Fruit fly (Drosophila melanogaster) whole organism, embryonic: ENCODE measurements around the gene CG33191.

Experiments used
- ATbp ChIP-seq: fragments of 200-800 bp; sonication (Bioruptor generic); optimal IDR thresholded peaks from 2 replicates; lab custom pipeline; 2017; ENCODE audit warnings: missing biosample characterization, mild to moderate bottlenecking, missing genetic modification characterization, missing genetic modification reagents
- Adf1 ChIP-seq: fragments of 200-800 bp; sonication (Bioruptor generic); IDR thresholded peaks from 2 replicates; pipeline ENCODE4 v1.3.6; 2022; ENCODE audit warnings: missing biosample characterization, missing genetic modification characterization
- CG11398 ChIP-seq: fragments of 200-800 bp; sonication (Bioruptor generic); optimal IDR thresholded peaks from 2 replicates; lab custom pipeline; 2016; ENCODE audit warnings: missing biosample characterization, missing genetic modification characterization
- CG12071 ChIP-seq: fragments of 200-800 bp; sonication (Bioruptor generic); optimal IDR thresholded peaks from 3 replicates; lab custom pipeline; 2018; ENCODE audit warnings: missing biosample characterization, mild to moderate bottlenecking, missing genetic modification characterization
- CG13287 ChIP-seq: fragments of 200-800 bp; sonication (Bioruptor generic); IDR thresholded peaks from 2 replicates; pipeline ENCODE4 v1.3.6; 2022; ENCODE audit warnings: missing biosample characterization, missing genetic modification characterization; ENCODE audit not compliant: partially characterized antibody
- CG14710 ChIP-seq: fragments of 200-800 bp; sonication (Bioruptor generic); optimal IDR thresholded peaks from 3 replicates; lab custom pipeline; 2019; ENCODE audit warnings: missing biosample characterization, mild to moderate bottlenecking, missing genetic modification characterization, moderate library complexity
- CG1602 ChIP-seq: fragments of 200-800 bp; sonication (Bioruptor generic); optimal IDR thresholded peaks from 3 replicates; lab custom pipeline; 2016; ENCODE audit warnings: missing biosample characterization, missing genetic modification characterization
- CG17612 ChIP-seq: fragments of 200-800 bp; sonication (Bioruptor generic); IDR thresholded peaks from 2 replicates; pipeline ENCODE4 v1.3.6; 2022; ENCODE audit warnings: missing biosample characterization, missing genetic modification characterization
- CG1792 ChIP-seq: fragments of 200-800 bp; sonication (Bioruptor generic); optimal IDR thresholded peaks from 2 replicates; lab custom pipeline; 2016; ENCODE audit warnings: missing biosample characterization, missing genetic modification characterization
- CG18011 ChIP-seq: fragments of 200-800 bp; sonication (Bioruptor generic); optimal IDR thresholded peaks from 2 replicates; lab custom pipeline; 2017; ENCODE audit warnings: missing biosample characterization, missing genetic modification characterization, mild to moderate bottlenecking, moderate library complexity, missing genotype
- CG2712 ChIP-seq: fragments of 200-800 bp; optimal IDR thresholded peaks from 3 replicates; lab custom pipeline; 2019; ENCODE audit warnings: missing biosample characterization, mild to moderate bottlenecking, missing genetic modification characterization, moderate library complexity
- CG31365 ChIP-seq: fragments of 200-800 bp; sonication (Bioruptor generic); optimal IDR thresholded peaks from 2 replicates; lab custom pipeline; 2018; ENCODE audit warnings: missing biosample characterization, mild to moderate bottlenecking, missing genetic modification characterization
- CG32532 ChIP-seq: fragments of 200-800 bp; sonication (Bioruptor generic); IDR thresholded peaks from 2 replicates; pipeline ENCODE4 v1.3.6; 2022; ENCODE audit warnings: missing biosample characterization, missing genetic modification characterization
- CG4854 ChIP-seq: fragments of 200-800 bp; sonication (Bioruptor generic); optimal IDR thresholded peaks from 2 replicates; lab custom pipeline; 2016; ENCODE audit warnings: missing biosample characterization, missing genetic modification characterization, inconsistent platforms
- CG5953 ChIP-seq: fragments of 200-800 bp; sonication (Bioruptor generic); IDR thresholded peaks from 2 replicates; pipeline ENCODE4 v1.3.6; 2022; ENCODE audit warnings: missing biosample characterization, missing genetic modification characterization
- CG7357 ChIP-seq: fragments of 200-800 bp; sonication (Bioruptor generic); IDR thresholded peaks from 3 replicates; pipeline ENCODE4 v1.3.6; 2022; ENCODE audit warnings: missing biosample characterization, missing genetic modification characterization
- CG8359 ChIP-seq: fragments of 200-800 bp; sonication (Bioruptor generic); optimal IDR thresholded peaks from 2 replicates; lab custom pipeline; 2017; ENCODE audit warnings: missing biosample characterization, mild to moderate bottlenecking, missing genetic modification characterization, borderline replicate concordance
- CG8388 ChIP-seq: fragments of 200-800 bp; sonication (Bioruptor generic); optimal IDR thresholded peaks from 2 replicates; lab custom pipeline; 2019; ENCODE audit warnings: missing biosample characterization, mild to moderate bottlenecking, missing genetic modification characterization, moderate library complexity
- CG8924 ChIP-seq: fragments of 200-800 bp; optimal IDR thresholded peaks from 3 replicates; lab custom pipeline; 2019; ENCODE audit warnings: missing biosample characterization, mild to moderate bottlenecking, missing genetic modification characterization, moderate library complexity
- Dek ChIP-seq: fragments of 200-800 bp; sonication (Bioruptor generic); optimal IDR thresholded peaks from 3 replicates; lab custom pipeline; 2019; ENCODE audit warnings: missing biosample characterization, mild to moderate bottlenecking, missing genetic modification characterization, moderate library complexity
- Dip2 ChIP-seq: fragments of 200-800 bp; sonication (Bioruptor generic); IDR thresholded peaks from 2 replicates; pipeline ENCODE4 v1.3.6; 2022; ENCODE audit warnings: missing biosample characterization, missing genetic modification characterization
- Gug ChIP-seq: fragments of 200-800 bp; sonication (Bioruptor generic); IDR thresholded peaks from 4 replicates; pipeline ENCODE4 v1.3.6; 2022; ENCODE audit warnings: missing biosample characterization, missing genetic modification characterization
- Hey ChIP-seq: fragments of 200-800 bp; sonication (Bioruptor generic); optimal IDR thresholded peaks from 3 replicates; lab custom pipeline; 2018; ENCODE audit warnings: missing biosample characterization, mild to moderate bottlenecking, missing genetic modification characterization
- HmgZ ChIP-seq: fragments of 200-800 bp; sonication (Bioruptor generic); optimal IDR thresholded peaks from 2 replicates; lab custom pipeline; 2018; ENCODE audit warnings: missing biosample characterization, mild to moderate bottlenecking, missing genetic modification characterization
- NK7.1 ChIP-seq: fragments of 200-800 bp; sonication (Bioruptor generic); optimal IDR thresholded peaks from 3 replicates; lab custom pipeline; 2016; ENCODE audit warnings: missing biosample characterization, missing genetic modification characterization
- Oli ChIP-seq: fragments of 200-800 bp; sonication (Bioruptor generic); optimal IDR thresholded peaks from 2 replicates; lab custom pipeline; 2018; ENCODE audit warnings: missing biosample characterization, mild to moderate bottlenecking, missing genetic modification characterization, moderate library complexity
- Scr ChIP-seq: fragments of 200-800 bp; sonication (Bioruptor generic); IDR thresholded peaks from 2 replicates; pipeline ENCODE4 v1.3.6; 2022; ENCODE audit warnings: missing biosample characterization, missing genetic modification characterization; ENCODE audit not compliant: partially characterized antibody
- Sry-δ ChIP-seq: fragments of 200-800 bp; sonication (Bioruptor generic); optimal IDR thresholded peaks from 2 replicates; lab custom pipeline; 2016; ENCODE audit warnings: missing biosample characterization, missing genetic modification characterization
- Usf ChIP-seq: fragments of 200-800 bp; sonication (Bioruptor generic); optimal IDR thresholded peaks from 2 replicates; lab custom pipeline; 2017; ENCODE audit warnings: missing genotype, missing biosample characterization, missing genetic modification characterization
- chinmo ChIP-seq: fragments of 200-800 bp; sonication (Bioruptor generic); IDR thresholded peaks from 4 replicates; pipeline ENCODE4 v1.3.6; 2022; ENCODE audit warnings: missing biosample characterization, missing genetic modification characterization; ENCODE audit not compliant: partially characterized antibody
- crol ChIP-seq: fragments of 200-800 bp; sonication (Bioruptor generic); IDR thresholded peaks from 2 replicates; pipeline ENCODE4 v1.3.6; 2022; ENCODE audit warnings: missing biosample characterization, missing genetic modification characterization
- dpn ChIP-seq, 2 experiments: fragments of 200-800 bp; sonication (Bioruptor generic); optimal IDR thresholded peaks; 3 replicates each; lab custom pipeline; 2016; ENCODE audit warnings: missing biosample characterization in 2 of 2, missing genetic modification characterization in 2 of 2
- ewg ChIP-seq: fragments of 200-800 bp; sonication (Bioruptor generic); optimal IDR thresholded peaks from 3 replicates; lab custom pipeline; 2017; ENCODE audit warnings: mild to moderate bottlenecking, missing biosample characterization, missing genetic modification reagents, missing genetic modification characterization
- fd102C ChIP-seq: fragments of 200-800 bp; sonication (Bioruptor generic); optimal IDR thresholded peaks from 2 replicates; lab custom pipeline; 2018; ENCODE audit warnings: missing biosample characterization, mild to moderate bottlenecking, missing genetic modification characterization, moderate library complexity
- gcm ChIP-seq: fragments of 200-800 bp; sonication (Bioruptor generic); optimal IDR thresholded peaks from 2 replicates; lab custom pipeline; 2019; ENCODE audit warnings: missing biosample characterization, mild to moderate bottlenecking, missing genetic modification characterization, moderate library complexity
- gcm2 ChIP-seq: fragments of 200-800 bp; sonication (Bioruptor generic); optimal IDR thresholded peaks from 2 replicates; lab custom pipeline; 2016; ENCODE audit warnings: missing biosample characterization, missing genetic modification characterization
- jumu ChIP-seq: fragments of 200-800 bp; sonication (Bioruptor generic); optimal IDR thresholded peaks from 3 replicates; lab custom pipeline; 2016; ENCODE audit warnings: missing biosample characterization, missing genetic modification characterization
- lmd ChIP-seq: fragments of 200-800 bp; sonication (Bioruptor generic); IDR thresholded peaks from 2 replicates; pipeline ENCODE4 v1.3.6; 2022; ENCODE audit warnings: missing biosample characterization, missing genetic modification characterization
- nom ChIP-seq: fragments of 200-800 bp; sonication (Bioruptor generic); optimal IDR thresholded peaks from 2 replicates; lab custom pipeline; 2017; ENCODE audit warnings: missing biosample characterization, missing genetic modification characterization, mild to moderate bottlenecking, moderate library complexity, missing genetic modification reagents
- otp ChIP-seq: fragments of 200-800 bp; sonication (Bioruptor generic); IDR thresholded peaks from 3 replicates; pipeline ENCODE4, ENCODE4 v1.3.6; 2022; ENCODE audit warnings: missing biosample characterization, missing genetic modification characterization
- pita ChIP-seq: fragments of 200-800 bp; sonication (Bioruptor generic); optimal IDR thresholded peaks from 2 replicates; lab custom pipeline; 2017; ENCODE audit warnings: missing biosample characterization, mild to moderate bottlenecking, missing genetic modification characterization
- shn ChIP-seq: fragments of 200-800 bp; sonication (Bioruptor generic); optimal IDR thresholded peaks from 3 replicates; lab custom pipeline; 2016; ENCODE audit warnings: missing biosample characterization, missing genetic modification characterization
- sisA ChIP-seq: fragments of 200-800 bp; sonication (Bioruptor generic); IDR thresholded peaks from 2 replicates; pipeline ENCODE4 v1.3.6; 2022; ENCODE audit warnings: missing biosample characterization, missing genetic modification characterization
- tap ChIP-seq: fragments of 200-800 bp; optimal IDR thresholded peaks from 3 replicates; lab custom pipeline; 2019; ENCODE audit warnings: missing biosample characterization, mild to moderate bottlenecking, missing genetic modification characterization, moderate library complexity
- ttk ChIP-seq: fragments of 200-800 bp; sonication (Bioruptor generic); IDR thresholded peaks from 2 replicates; pipeline ENCODE4 v2.1.2; 2022; ENCODE audit warnings: missing biosample characterization, missing genetic modification characterization
- tup ChIP-seq: fragments of 200-800 bp; sonication (Bioruptor generic); optimal IDR thresholded peaks from 2 replicates; lab custom pipeline; 2016; ENCODE audit warnings: missing biosample characterization, mild to moderate bottlenecking, missing genetic modification characterization, moderate library complexity
- vfl ChIP-seq: fragments of 200-800 bp; sonication (Bioruptor generic); optimal IDR thresholded peaks from 2 replicates; lab custom pipeline; 2016; ENCODE audit warnings: missing biosample characterization, missing genetic modification characterization
- vnd ChIP-seq: fragments of 200-800 bp; sonication (Bioruptor generic); IDR thresholded peaks from 3 replicates; pipeline ENCODE4 v1.3.6; 2022; ENCODE audit warnings: missing biosample characterization, missing genetic modification characterization; ENCODE audit not compliant: partially characterized antibody
- wdn ChIP-seq: fragments of 200-800 bp; sonication (Bioruptor generic); IDR thresholded peaks from 2 replicates; pipeline ENCODE4 v1.3.6; 2022; ENCODE audit warnings: missing biosample characterization, missing genetic modification characterization
- zen2 ChIP-seq: fragments of 200-800 bp; sonication (Bioruptor generic); IDR thresholded peaks from 3 replicates; pipeline ENCODE4 v1.3.6; 2022; ENCODE audit warnings: missing biosample characterization, missing genetic modification characterization; ENCODE audit not compliant: partially characterized antibody

Gene CG33191

DNA sequence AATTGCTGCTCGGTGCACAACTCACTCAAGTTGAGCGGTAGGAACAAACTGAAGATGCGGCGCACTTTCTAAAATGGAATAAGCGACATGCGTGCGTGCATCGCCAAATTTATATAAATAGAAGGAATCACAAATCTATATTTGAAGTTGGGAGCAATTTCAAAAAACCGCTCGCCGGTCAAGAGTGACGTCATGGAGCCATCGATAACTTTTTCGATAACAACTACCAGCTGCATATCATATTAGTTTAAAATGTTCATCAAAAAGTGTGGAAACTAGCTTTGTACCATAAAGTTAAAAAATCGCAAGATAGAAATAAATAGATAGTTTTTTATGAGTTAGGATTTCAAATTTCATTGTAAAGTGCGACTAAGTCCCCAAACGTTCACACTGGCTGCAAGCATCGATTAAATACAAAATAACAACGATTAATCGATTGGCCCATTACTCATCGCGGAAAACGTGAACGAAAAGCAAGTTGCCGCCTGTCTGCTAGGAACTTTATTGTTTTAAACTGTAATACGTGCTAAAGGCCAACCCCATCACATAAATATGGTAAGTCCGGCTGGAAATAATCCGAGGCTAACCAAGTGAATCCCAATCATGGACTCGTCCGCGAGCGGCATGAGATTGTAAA is 21.5 kb upstream of the CG33191 start, which contains the start of the genes Pif1A, Pif1B and CCT7 (continued):
- TF ChIP-seq gcm2 (GFP tag; lab: Kevin White, UChicago) (no peak), jumu (no peak), gcm (no peak), CG12071 (no peak), HmgZ (tag; lab: Kevin White, UChicago) (peak; percentile 25), CG8924 (no peak), CG7357 (GFP tag; lab: Robert Waterston, UW) (peak; percentile 89), CG8359 (GFP tag; lab: Kevin White, UChicago) (no peak), wdn (GFP tag; lab: Robert Waterston, UW) (no peak), Scr (GFP tag; lab: Robert Waterston, UW) (peak; percentile 95), Sry-δ (peak; percentile 85), sisA (GFP tag; lab: Robert Waterston, UW) (no peak), fd102C (GFP tag; lab: Kevin White, UChicago) (no peak), vfl (GFP tag; lab: Kevin White, UChicago) (peak; percentile 17), Dip2 (GFP tag; lab: Robert Waterston, UW) (no peak), Usf (GFP tag; lab: Kevin White, UChicago) (no peak), Oli (tag; lab: Kevin White, UChicago) (no peak), CG31365 (tag; lab: Kevin White, UChicago) (no peak), CG5953 (GFP tag; lab: Robert Waterston, UW) (no peak), CG14710 (tag; lab: Kevin White, UChicago) (peak; percentile 71), shn (GFP tag; lab: Kevin White, UChicago) (peak; percentile 10), Gug (GFP tag; lab: Robert Waterston, UW) (no peak), vnd (GFP tag; lab: Robert Waterston, UW) (peak; percentile 89), dpn (GFP tag; optimal IDR thresholded peaks at IDR 0.05; lab: Kevin White, UChicago) (peak; percentile 25 to 45), tap (tag; lab: Kevin White, UChicago) (no peak), Dek (tag; lab: Kevin White, UChicago) (no peak), CG17612 (GFP tag; lab: Robert Waterston, UW) (no peak), nom (GFP tag; lab: Kevin White, UChicago) (peak; percentile 38), CG1792 (GFP tag; lab: Kevin White, UChicago) (no peak), CG32532 (GFP tag; lab: Robert Waterston, UW) (no peak), ttk (no peak), pita (no peak), otp (no peak), NK7.1 (no peak), CG13287 (GFP tag; lab: Robert Waterston, UW) (peak; percentile 98), CG2712 (tag; lab: Kevin White, UChicago) (peak; percentile 29), ewg (GFP tag; lab: Kevin White, UChicago) (no peak), tup (GFP tag; lab: Kevin White, UChicago) (no peak), CG18011 (GFP tag; lab: Kevin White, UChicago) (no peak), Hey (tag; lab: Kevin White, UChicago) (no peak), lmd (GFP tag; lab: Robert Waterston, UW) (no peak), CG1602 (no peak), CG11398 (GFP tag; lab: Kevin White, UChicago) (no peak), ATbp (no peak), Adf1 (no peak), zen2 (GFP tag; lab: Robert Waterston, UW) (peak; percentile 88), CG8388 (GFP tag; lab: Kevin White, UChicago) (no peak), CG4854 (GFP tag; lab: Kevin White, UChicago) (peak; percentile 2), crol (no peak), chinmo (GFP tag; lab: Robert Waterston, UW) (peak; percentile 90; the same call in 3 of the 4 replicates)
